Worm (Caenorhabditis elegans): ENCODE results near the gene sdz-4.

- no peak for TF ChIP-seq ztf-23 (GFP tag; IDR thresholded peaks at IDR 0.05)
- TF ChIP-seq flt-1 (GFP tag; IDR thresholded peaks at IDR 0.05): no peak
- no peak for TF ChIP-seq cog-1 (tag; optimal IDR thresholded peaks at IDR 0.05)
- TF ChIP-seq med-1 (GFP tag; optimal IDR thresholded peaks at IDR 0.05; ENCODE audit: insufficient read depth): no peak
- TF ChIP-seq tab-1 (GFP tag; IDR thresholded peaks at IDR 0.05): no peak
- TF ChIP-seq klf-2 (GFP tag; conservative IDR thresholded peaks at IDR 0.05): no peak
- TF ChIP-seq ref-1 (GFP tag; conservative IDR thresholded peaks at IDR 0.05): no peak
- no peak for TF ChIP-seq T22C8.4 (GFP tag; IDR thresholded peaks at IDR 0.05)
- TF ChIP-seq ztf-29 (GFP tag; IDR thresholded peaks at IDR 0.05): no peak
Measured at ce11 chrII:938549-938948, 20.2 kb upstream of the sdz-4 start, which contains the start of gene R07C3.3.
